Worm (Caenorhabditis elegans): ENCODE results near the gene col-173.

The col-173 gene

ce11 chrX:6902958-6903357, 25.6 kb upstream of the col-173 start (continued):
- TF ChIP-seq let-526 (GFP tag; IDR thresholded peaks at IDR 0.05), result no peak
- TF ChIP-seq zim-3 (tag; optimal IDR thresholded peaks at IDR 0.05), result peak; percentile 86
- peak; percentile 65; the same call in 1 of the 2 replicates for TF ChIP-seq ekl-4 (GFP tag; IDR thresholded peaks at IDR 0.05)
- TF ChIP-seq dox-1 (GFP tag; IDR thresholded peaks at IDR 0.05), result peak; percentile 88
- no peak for TF ChIP-seq ceh-58 (GFP tag; IDR thresholded peaks at IDR 0.05)
- TF ChIP-seq F52B5.7 (tag; optimal IDR thresholded peaks at IDR 0.05), result peak; percentile 64

ce11 chrX:6901078-6901477, 23.7 kb upstream of the col-173 start, which contains the start of gene pes-23:
pes-23 (plus strand) TSS chrX:6901378.
- TF ChIP-seq nfya-2 (GFP tag; IDR thresholded peaks at IDR 0.05), result no peak
- TF ChIP-seq egl-18 (GFP tag; IDR thresholded peaks at IDR 0.05), result no peak
- no peak for TF ChIP-seq ceh-40 (GFP tag; IDR thresholded peaks at IDR 0.05)
- TF ChIP-seq egl-44 (GFP tag; IDR thresholded peaks at IDR 0.05), result no peak
- no peak for TF ChIP-seq madf-8 (GFP tag; conservative IDR thresholded peaks at IDR 0.05)
- no peak for TF ChIP-seq nfyb-1 (GFP tag; IDR thresholded peaks at IDR 0.05)
- TF ChIP-seq B0019.2 (GFP tag; conservative IDR thresholded peaks at IDR 0.05), result no peak
- no peak for TF ChIP-seq lin-26 (GFP tag; IDR thresholded peaks at IDR 0.05)
- TF ChIP-seq ZK185.1 (tag; optimal IDR thresholded peaks at IDR 0.05; ENCODE audit: poor library complexity, severe bottlenecking), result no peak
- TF ChIP-seq xnd-1 (tag; optimal IDR thresholded peaks at IDR 0.05), result no peak
- TF ChIP-seq repo-1 (tag; optimal IDR thresholded peaks at IDR 0.05), result no peak
- no peak for TF ChIP-seq ceh-58 (GFP tag; IDR thresholded peaks at IDR 0.05)
- no peak for TF ChIP-seq F55B11.4 (tag; optimal IDR thresholded peaks at IDR 0.05; ENCODE audit: borderline replicate concordance, insufficient read depth)
- TF ChIP-seq ets-4 (GFP tag; optimal IDR thresholded peaks at IDR 0.05), result no peak
- no peak for TF ChIP-seq ztf-6 (GFP tag; IDR thresholded peaks at IDR 0.05)
- no peak for TF ChIP-seq bed-1 (GFP tag; IDR thresholded peaks at IDR 0.05)
- no peak for TF ChIP-seq hmg-20 (GFP tag; IDR thresholded peaks at IDR 0.05)
- TF ChIP-seq Y53G8AR.9 (GFP tag; conservative IDR thresholded peaks at IDR 0.05), result no peak
- TF ChIP-seq chd-7 (tag; optimal IDR thresholded peaks at IDR 0.05), result no peak

ce11 chrX:6899848-6900247, 22.5 kb upstream of the col-173 start, which contains the start of gene F14B8.4:
F14B8.4 (minus strand) TSS chrX:6899948.
- TF ChIP-seq hlh-12 (tag; optimal IDR thresholded peaks at IDR 0.05) (no peak), gei-17 (GFP tag; optimal IDR thresholded peaks at IDR 0.05) (no peak), F55B11.4 (tag; optimal IDR thresholded peaks at IDR 0.05; ENCODE audit: borderline replicate concordance, insufficient read depth) (no peak)

ce11 chrX:6894104-6894503, 16.8 kb upstream of the col-173 start:
- TF ChIP-seq C17E4.6 (GFP tag; IDR thresholded peaks at IDR 0.05) (no peak), die-1 (tag; optimal IDR thresholded peaks at IDR 0.05) (no peak), gei-17 (GFP tag; optimal IDR thresholded peaks at IDR 0.05) (no peak), lin-35 (GFP tag; optimal IDR thresholded peaks at IDR 0.05) (no peak), Y67H2A.10 (GFP tag; conservative IDR thresholded peaks at IDR 0.05) (no peak), Y95B8A.8 (GFP tag; IDR thresholded peaks at IDR 0.05) (no peak), akir-1 (GFP tag; optimal IDR thresholded peaks at IDR 0.05) (no peak), dpff-1 (tag; optimal IDR thresholded peaks at IDR 0.05) (no peak), tlf-1 (GFP tag; optimal IDR thresholded peaks at IDR 0.05) (no peak), lir-1 (GFP tag; conservative IDR thresholded peaks at IDR 0.05) (no peak), zfh-2 (GFP tag; conservative IDR thresholded peaks at IDR 0.05) (no peak), dox-1 (GFP tag; IDR thresholded peaks at IDR 0.05) (no peak), egl-44 (GFP tag; IDR thresholded peaks at IDR 0.05) (no peak)
